Fruit fly (Drosophila melanogaster) whole organism, adult: ENCODE data around the gene Liprin-beta.

Experiments
- CG12768 ChIP-seq: fragments of 200-800 bp; sonication (Bioruptor generic); optimal IDR thresholded peaks from 2 replicates; lab custom pipeline; 2017; ENCODE audit warnings: missing biosample characterization, missing genetic modification characterization, mild to moderate bottlenecking, moderate library complexity, missing genetic modification reagents
- CG14711 ChIP-seq: fragments of 200-800 bp; sonication (Bioruptor generic); optimal IDR thresholded peaks from 2 replicates; lab custom pipeline; 2018; ENCODE audit warnings: missing biosample characterization, mild to moderate bottlenecking, missing genetic modification characterization, moderate library complexity
- kay ChIP-seq: fragments of 200-800 bp; sonication (Bioruptor generic); peaks from one replicate; lab custom pipeline; 2016; ENCODE audit warnings: missing biosample characterization, missing genetic modification characterization, borderline replicate concordance
- pad ChIP-seq: fragments of 200-800 bp; sonication (Bioruptor generic); optimal IDR thresholded peaks from 3 replicates; lab custom pipeline; 2017; ENCODE audit warnings: missing biosample characterization, missing genetic modification characterization, mild to moderate bottlenecking, moderate library complexity, missing genetic modification reagents

- TF ChIP-seq CG12768 (GFP tag; lab: Kevin White, UChicago) (no peak), kay (no peak), CG14711 (tag; lab: Kevin White, UChicago) (no peak), pad (GFP tag; lab: Kevin White, UChicago) (no peak)
Observed at dm6 chr3L:13474607-13475006, 38.4 kb upstream of the Liprin-beta start, which contains the start of gene CG10089.
